Worm (Caenorhabditis elegans) whole organism, L1 larva: ENCODE results near the gene vps-35.

Experiments
- C16A3.4 ChIP-seq: fragments of 150-350 bp; optimal IDR thresholded peaks from 2 replicates; lab custom pipeline; 2014; ENCODE audit warnings: missing biosample characterization, missing genetic modification characterization
- C34B4.2 ChIP-seq: sonication (generic microtip); optimal IDR thresholded peaks from 2 replicates; lab custom pipeline; 2017; ENCODE audit warnings: mild to moderate bottlenecking, missing genetic modification characterization, missing compliant biosample characterization
- alr-1 ChIP-seq: fragments of 200-800 bp; sonication (Bioruptor generic); optimal IDR thresholded peaks from 2 replicates; lab custom pipeline; 2018; ENCODE audit warnings: borderline replicate concordance, mild to moderate bottlenecking, missing genetic modification characterization, missing compliant biosample characterization
- ama-1 ChIP-seq: fragments of 150-350 bp; optimal IDR thresholded peaks from 2 replicates; lab custom pipeline; 2014
- ceh-88 ChIP-seq: fragments of 200-800 bp; sonication (Bioruptor generic); IDR thresholded peaks from 2 replicates; pipeline ENCODE4 v1.3.6; 2022; ENCODE audit warnings: missing genetic modification characterization, missing compliant biosample characterization
- ceh-90 ChIP-seq: sonication (generic microtip); optimal IDR thresholded peaks from 2 replicates; lab custom pipeline; 2016; ENCODE audit warnings: missing genetic modification characterization, missing compliant biosample characterization
- dpl-1 ChIP-seq, 3 experiments: fragments of 150-350 bp in 2 of 3; sonication (generic microtip) in 1 of 3; optimal IDR thresholded peaks; 2 replicates each; lab custom pipeline; 2014 to 2017; ENCODE audit warnings: missing biosample characterization in 3 of 3, missing genetic modification characterization in 3 of 3, missing genetic modification reagents in 3 of 3
- dsc-1 ChIP-seq: sonication (generic microtip); optimal IDR thresholded peaks from 2 replicates; lab custom pipeline; 2016; ENCODE audit warnings: mild to moderate bottlenecking, missing genetic modification characterization, missing compliant biosample characterization
- efl-1 ChIP-seq, 4 experiments: fragments of 150-350 bp; optimal IDR thresholded peaks in 3 of 4; peaks in 1 of 4; 1 replicate in 1 of 4; 2 replicates in 3 of 4; lab custom pipeline; 2014; ENCODE audit warnings: missing biosample characterization in 2 of 4, missing genetic modification characterization in 2 of 4, missing genetic modification reagents in 2 of 4
- egl-13 ChIP-seq: sonication (generic microtip); optimal IDR thresholded peaks from 2 replicates; lab custom pipeline; 2016; ENCODE audit warnings: missing genotype, missing genetic modification reagents, missing genetic modification characterization, missing compliant biosample characterization
- egl-27 ChIP-seq, 2 experiments: fragments of 150-350 bp in 1 of 2; sonication (generic microtip); optimal IDR thresholded peaks; 3 replicates each; lab custom pipeline; 2017 to 2018; ENCODE audit warnings: missing biosample characterization in 2 of 2, missing genetic modification characterization in 2 of 2, missing genetic modification reagents in 2 of 2
- elt-2 ChIP-seq: sonication (generic microtip); optimal IDR thresholded peaks from 2 replicates; lab custom pipeline; 2016; ENCODE audit warnings: missing genetic modification characterization, mild to moderate bottlenecking, inconsistent platforms, missing compliant biosample characterization, missing genetic modification reagents
- fos-1 ChIP-seq: fragments of 150-350 bp; optimal IDR thresholded peaks from 2 replicates; lab custom pipeline; 2014; ENCODE audit warnings: missing biosample characterization, missing genetic modification characterization
- hlh-17 ChIP-seq: fragments of 200-800 bp; sonication (Bioruptor generic); optimal IDR thresholded peaks from 2 replicates; lab custom pipeline; 2018; ENCODE audit warnings: missing genetic modification characterization, mild to moderate bottlenecking, missing compliant biosample characterization, moderate library complexity, borderline replicate concordance
- hlh-4 ChIP-seq: sonication (generic microtip); optimal IDR thresholded peaks from 2 replicates; lab custom pipeline; 2016; ENCODE audit warnings: mild to moderate bottlenecking, missing genetic modification characterization, missing compliant biosample characterization
- hpl-2 ChIP-seq: fragments of 150-350 bp; optimal IDR thresholded peaks from 2 replicates; lab custom pipeline; 2014; ENCODE audit warnings: missing biosample characterization, missing genetic modification reagents, missing genetic modification characterization
- irx-1 ChIP-seq: sonication (generic microtip); optimal IDR thresholded peaks from 2 replicates; lab custom pipeline; 2016; ENCODE audit warnings: missing genetic modification characterization, missing compliant biosample characterization
- isw-1 ChIP-seq: fragments of 200-800 bp; sonication (Bioruptor generic); IDR thresholded peaks from 2 replicates; pipeline ENCODE4 v1.3.6; 2022; ENCODE audit warnings: missing genetic modification characterization, missing compliant biosample characterization
- lin-14 ChIP-seq: fragments of 200-800 bp; sonication (Bioruptor generic); optimal IDR thresholded peaks from 2 replicates; lab custom pipeline; 2018; ENCODE audit warnings: mild to moderate bottlenecking, missing genetic modification characterization, moderate library complexity, missing compliant biosample characterization
- lin-15B ChIP-seq: fragments of 150-350 bp; sonication (generic microtip); optimal IDR thresholded peaks from 3 replicates; lab custom pipeline; 2014; ENCODE audit warnings: missing biosample characterization, missing genetic modification characterization
- lin-35 ChIP-seq, 2 experiments: fragments of 150-350 bp; optimal IDR thresholded peaks; 2 replicates each; lab custom pipeline; 2014; ENCODE audit warnings: missing biosample characterization in 2 of 2, missing genetic modification characterization in 2 of 2, missing genetic modification reagents in 2 of 2
- lir-3 ChIP-seq: sonication (generic microtip); optimal IDR thresholded peaks from 2 replicates; lab custom pipeline; 2016; ENCODE audit warnings: mild to moderate bottlenecking, missing genetic modification characterization, moderate library complexity, missing compliant biosample characterization; ENCODE audit not compliant: poor library complexity
- lsy-2 ChIP-seq, 2 experiments: fragments of 150-350 bp; optimal IDR thresholded peaks; 2 replicates each; lab custom pipeline; 2014; ENCODE audit warnings: missing biosample characterization in 2 of 2, missing genetic modification characterization in 2 of 2
- mab-9 ChIP-seq: fragments of 200-800 bp; sonication (Bioruptor generic); IDR thresholded peaks from 2 replicates; pipeline ENCODE4 v1.3.6; 2022; ENCODE audit warnings: missing genetic modification reagents, missing genetic modification characterization, missing compliant biosample characterization
- mdl-1 ChIP-seq, 2 experiments: fragments of 150-350 bp; optimal IDR thresholded peaks; 2 replicates each; lab custom pipeline; 2014 to 2017; ENCODE audit warnings: missing biosample characterization in 2 of 2, missing genetic modification characterization in 2 of 2, inconsistent platforms in 1 of 2
- nhr-12 ChIP-seq: sonication (generic microtip); optimal IDR thresholded peaks from 2 replicates; lab custom pipeline; 2017; ENCODE audit warnings: missing biosample characterization, missing genetic modification characterization
- nhr-19 ChIP-seq: fragments of 200-800 bp; sonication (Bioruptor generic); conservative IDR thresholded peaks from 2 replicates; pipeline ENCODE4 v1.3.6; 2022; ENCODE audit warnings: missing genetic modification characterization, missing compliant biosample characterization
- nhr-237 ChIP-seq: fragments of 150-350 bp; optimal IDR thresholded peaks from 2 replicates; lab custom pipeline; 2014; ENCODE audit warnings: missing biosample characterization, missing genetic modification characterization
- nhr-47 ChIP-seq: sonication (generic microtip); optimal IDR thresholded peaks from 2 replicates; lab custom pipeline; 2016; ENCODE audit warnings: mild to moderate bottlenecking, missing genetic modification characterization, moderate library complexity, missing compliant biosample characterization
- nhr-71 ChIP-seq: sonication (generic microtip); optimal IDR thresholded peaks from 2 replicates; lab custom pipeline; 2016; ENCODE audit warnings: mild to moderate bottlenecking, missing genetic modification characterization, moderate library complexity, missing compliant biosample characterization
- nhr-85 ChIP-seq: sonication (generic microtip); peaks from one replicate; lab custom pipeline; 2016; ENCODE audit warnings: missing genetic modification characterization, inconsistent platforms, missing compliant biosample characterization
- nhr-90 ChIP-seq: sonication (generic microtip); optimal IDR thresholded peaks from 2 replicates; lab custom pipeline; 2016; ENCODE audit warnings: mild to moderate bottlenecking, missing genetic modification characterization, missing compliant biosample characterization; ENCODE audit not compliant: poor library complexity
- pag-3 ChIP-seq: sonication (generic microtip); optimal IDR thresholded peaks from 2 replicates; lab custom pipeline; 2017; ENCODE audit warnings: missing genetic modification characterization, mild to moderate bottlenecking, missing compliant biosample characterization, antibody characterized with exemption, borderline replicate concordance; ENCODE audit not compliant: insufficient read depth
- pax-3 ChIP-seq: fragments of 200-800 bp; sonication (Bioruptor generic); optimal IDR thresholded peaks from 2 replicates; lab custom pipeline; 2018; ENCODE audit warnings: mild to moderate bottlenecking, missing genetic modification characterization, moderate library complexity, missing compliant biosample characterization
- pqm-1 ChIP-seq: sonication (generic microtip); optimal IDR thresholded peaks from 3 replicates; lab custom pipeline; 2017; ENCODE audit warnings: missing biosample characterization, missing genetic modification characterization
- rnt-1 ChIP-seq: sonication (generic microtip); optimal IDR thresholded peaks from 2 replicates; lab custom pipeline; 2016; ENCODE audit warnings: mild to moderate bottlenecking, missing genetic modification characterization, moderate library complexity, missing compliant biosample characterization
- snu-23 ChIP-seq: sonication (generic microtip); optimal IDR thresholded peaks from 2 replicates; lab custom pipeline; 2016; ENCODE audit warnings: missing genetic modification characterization, missing compliant biosample characterization
- tbx-2 ChIP-seq: sonication (generic microtip); optimal IDR thresholded peaks from 2 replicates; lab custom pipeline; 2016; ENCODE audit warnings: missing genetic modification characterization, missing compliant biosample characterization
- unc-30 ChIP-seq: sonication (generic microtip); optimal IDR thresholded peaks from 2 replicates; lab custom pipeline; 2017; ENCODE audit warnings: missing biosample characterization, missing genetic modification characterization
- unc-62 ChIP-seq: fragments of 150-350 bp; optimal IDR thresholded peaks from 2 replicates; lab custom pipeline; 2014; ENCODE audit warnings: missing biosample characterization, missing genetic modification reagents, missing genetic modification characterization
- unc-86 ChIP-seq: sonication (generic microtip); optimal IDR thresholded peaks from 2 replicates; lab custom pipeline; 2016; ENCODE audit warnings: missing genetic modification characterization, missing compliant biosample characterization
- unc-98 ChIP-seq: fragments of 200-800 bp; sonication (Bioruptor generic); IDR thresholded peaks from 2 replicates; pipeline ENCODE4 v1.3.6; 2022; ENCODE audit warnings: missing genetic modification characterization, missing compliant biosample characterization
- vab-15 ChIP-seq: sonication (generic microtip); optimal IDR thresholded peaks from 2 replicates; lab custom pipeline; 2017; ENCODE audit warnings: missing genotype, mild to moderate bottlenecking, missing genetic modification characterization, missing compliant biosample characterization
- xbp-1 ChIP-seq: sonication (generic microtip); optimal IDR thresholded peaks from 2 replicates; lab custom pipeline; 2016; ENCODE audit warnings: missing genetic modification characterization, missing compliant biosample characterization
- zip-4 ChIP-seq: fragments of 200-800 bp; sonication (Bioruptor generic); optimal IDR thresholded peaks from 2 replicates; lab custom pipeline; 2018; ENCODE audit warnings: mild to moderate bottlenecking, missing genetic modification characterization, moderate library complexity, missing compliant biosample characterization
- ztf-11 ChIP-seq, 2 experiments: sonication (generic microtip); optimal IDR thresholded peaks; 2 replicates each; lab custom pipeline; 2016 to 2017; ENCODE audit warnings: missing genetic modification characterization in 2 of 2, missing biosample characterization in 1 of 2, missing compliant biosample characterization in 1 of 2
- ztf-4 ChIP-seq: fragments of 150-350 bp; optimal IDR thresholded peaks from 2 replicates; lab custom pipeline; 2014; ENCODE audit warnings: missing biosample characterization, missing genetic modification characterization

The vps-35 gene

DNA sequence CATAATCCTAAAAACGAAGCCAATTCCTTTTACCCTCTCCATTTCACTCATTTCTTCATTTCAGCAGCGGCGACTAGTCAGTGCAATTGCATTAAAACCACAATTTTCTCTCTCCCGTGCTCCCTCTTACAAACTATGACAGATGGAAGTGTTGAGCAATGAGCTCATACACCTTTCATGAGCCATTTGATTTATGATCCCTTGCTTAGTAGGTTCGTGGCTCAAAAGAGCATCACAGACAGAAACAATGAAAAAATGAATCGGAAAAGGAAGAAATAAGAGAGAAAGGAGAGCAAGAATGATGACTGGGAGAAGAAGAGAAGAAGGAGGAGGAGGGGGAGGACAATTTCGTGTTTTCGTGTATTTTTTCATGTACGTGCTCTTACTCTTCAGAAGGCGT lies 36.1 kb upstream of the vps-35 start:
- TF ChIP-seq mab-9 (GFP tag; lab: Robert Waterston, UW) (no peak), ceh-88 (GFP tag; lab: Robert Waterston, UW) (no peak), lin-14 (GFP tag; lab: Kevin White, UChicago) (peak; percentile 48), unc-62 (GFP tag; lab: Kevin White, UChicago) (no peak), dsc-1 (tag; lab: Kevin White, UChicago) (peak; percentile 48), lsy-2 (tag; optimal IDR thresholded peaks at IDR 0.05; lab: Kevin White, UChicago) (peak in 1 of 2 experiments; percentile 15), lin-35 (GFP tag; optimal IDR thresholded peaks at IDR 0.05; lab: Kevin White, UChicago) (no peak), nhr-85 (tag; lab: Kevin White, UChicago) (peak; percentile 39), irx-1 (tag; lab: Kevin White, UChicago) (no peak), elt-2 (tag; lab: Kevin White, UChicago) (no peak), tbx-2 (tag; lab: Kevin White, UChicago) (no peak), hlh-17 (no peak), zip-4 (GFP tag; lab: Kevin White, UChicago) (no peak)

DNA sequence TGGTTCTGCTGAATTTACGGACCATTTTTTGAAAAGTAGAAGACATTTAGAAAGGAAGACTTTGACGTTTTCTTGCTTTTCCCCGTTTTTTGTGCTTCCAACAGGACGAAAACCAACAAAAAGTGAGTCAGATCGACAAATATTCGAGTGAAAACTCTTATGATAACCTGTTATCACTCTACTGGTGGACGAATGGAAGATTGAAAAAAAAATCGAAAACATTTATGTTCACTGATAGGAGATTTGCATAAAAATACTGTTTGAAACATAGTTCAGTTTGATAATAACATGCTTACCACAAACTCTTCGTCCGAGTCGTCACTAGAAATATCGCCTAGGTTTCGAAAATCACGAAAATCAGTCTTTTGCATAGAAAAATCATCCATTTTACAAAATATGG lies 35.2 kb upstream of the vps-35 start:
- TF ChIP-seq lin-35 (GFP tag; optimal IDR thresholded peaks at IDR 0.05; lab: Kevin White, UChicago): no peak
- peak; percentile 51 for TF ChIP-seq elt-2 (tag; lab: Kevin White, UChicago)

DNA sequence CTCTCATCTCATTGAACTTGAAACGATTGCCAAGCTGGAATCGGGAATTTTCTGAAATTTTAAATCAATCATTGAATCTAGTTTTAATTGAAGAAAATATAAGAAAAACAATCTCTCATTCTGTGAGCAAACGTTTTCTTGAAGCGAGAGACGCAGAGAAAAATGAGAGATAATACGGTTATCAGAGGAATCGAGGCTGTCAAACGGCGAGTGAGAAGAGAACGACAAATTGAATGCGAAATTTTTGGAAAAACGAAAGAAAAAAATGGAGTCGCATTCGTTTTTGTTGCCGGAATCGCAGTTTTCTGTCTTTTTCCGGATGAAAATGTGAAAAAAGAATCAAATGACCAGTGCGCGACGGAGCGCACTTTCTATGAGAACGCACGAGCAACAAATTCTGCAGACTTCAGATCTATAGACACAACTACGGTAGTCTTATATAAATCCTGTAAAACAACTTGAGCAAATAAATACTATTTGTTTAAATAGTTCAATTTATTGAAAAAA lies 34.0 kb upstream of the vps-35 start, which contains the start of gene tex-2:
TSS of gene tex-2 (minus strand) at position 51 of the 507 bp plus-strand sequence.
- no peak for TF ChIP-seq C16A3.4
- peak; percentile 36 to 44 for TF ChIP-seq efl-1 (optimal IDR thresholded peaks at IDR 0.05; lab: Kevin White, UChicago)
- no peak for TF ChIP-seq efl-1 (GFP tag; optimal IDR thresholded peaks at IDR 0.05 in 1 of 2; lab: Kevin White, UChicago)
- TF ChIP-seq elt-2 (tag; lab: Kevin White, UChicago): peak; percentile 57
- TF ChIP-seq dpl-1 (GFP tag; optimal IDR thresholded peaks at IDR 0.05; lab: Kevin White, UChicago): peak in 2 of 3 experiments; percentile 3 to 14
- TF ChIP-seq mdl-1 (tag; optimal IDR thresholded peaks at IDR 0.05; lab: Kevin White, UChicago): no peak
- peak; percentile 31 for TF ChIP-seq nhr-71
- TF ChIP-seq hpl-2 (GFP tag; lab: Kevin White, UChicago): no peak
- peak; percentile 18 for TF ChIP-seq isw-1 (GFP tag; lab: Robert Waterston, UW)
- no peak for TF ChIP-seq ceh-90 (tag; lab: Kevin White, UChicago)
- TF ChIP-seq unc-86 (tag; lab: Kevin White, UChicago): peak; percentile 4
- TF ChIP-seq snu-23 (GFP tag; lab: Kevin White, UChicago): peak; percentile 22
- TF ChIP-seq ztf-4 (tag; lab: Kevin White, UChicago): no peak
- no peak for TF ChIP-seq nhr-12 (tag; lab: Kevin White, UChicago)
- peak; percentile 32 for TF ChIP-seq rnt-1
- TF ChIP-seq unc-98: 0 out of 2 replicates have a peak, but pooled peaks have one; percentile 14
- TF ChIP-seq C34B4.2 (tag; lab: Kevin White, UChicago): no peak
- TF ChIP-seq ama-1: no peak
- TF ChIP-seq egl-13 (tag; lab: Kevin White, UChicago): no peak
- TF ChIP-seq pax-3 (tag; lab: Kevin White, UChicago): no peak
- no peak for TF ChIP-seq pqm-1
- TF ChIP-seq alr-1: no peak
- peak; percentile 54 for TF ChIP-seq nhr-47 (tag; lab: Kevin White, UChicago)
- TF ChIP-seq vab-15 (tag; lab: Kevin White, UChicago): no peak
- peak; percentile 19 for TF ChIP-seq xbp-1
- TF ChIP-seq ztf-11 (tag; optimal IDR thresholded peaks at IDR 0.05; lab: Kevin White, UChicago): no peak
- no peak for TF ChIP-seq pag-3 (tag; lab: Kevin White, UChicago)
- no peak for TF ChIP-seq unc-30
- no peak for TF ChIP-seq hlh-4
- TF ChIP-seq nhr-90 (tag; lab: Kevin White, UChicago): no peak
- TF ChIP-seq lin-15B (tag; lab: Kevin White, UChicago): peak; percentile 38
- TF ChIP-seq lir-3: no peak
- TF ChIP-seq dsc-1 (tag; lab: Kevin White, UChicago): no peak
- no peak for TF ChIP-seq egl-27 (tag; optimal IDR thresholded peaks at IDR 0.05; lab: Kevin White, UChicago)
- no peak for TF ChIP-seq nhr-19 (GFP tag; lab: Robert Waterston, UW)
- no peak for TF ChIP-seq nhr-237 (tag; lab: Kevin White, UChicago)
- TF ChIP-seq fos-1 (tag; lab: Kevin White, UChicago): no peak
- TF ChIP-seq lsy-2 (tag; optimal IDR thresholded peaks at IDR 0.05; lab: Kevin White, UChicago): peak; percentile 7 to 22
